Worm (Caenorhabditis elegans) whole organism, L2 larva: ENCODE measurements around the gene ins-13.

Experiments used
- C34F6.9 ChIP-seq: fragments of 150-350 bp; optimal IDR thresholded peaks from 2 replicates; lab custom pipeline; 2014; ENCODE audit warnings: missing biosample characterization, missing genetic modification characterization
- F13H6.1 ChIP-seq: sonication (generic microtip); optimal IDR thresholded peaks from 2 replicates; lab custom pipeline; 2016; ENCODE audit warnings: missing genetic modification characterization, missing compliant biosample characterization
- R02D3.7 ChIP-seq: fragments of 150-350 bp; optimal IDR thresholded peaks from 2 replicates; lab custom pipeline; 2014; ENCODE audit warnings: missing biosample characterization, missing genetic modification characterization
- Y55F3AM.14 ChIP-seq: fragments of 200-800 bp; sonication (Bioruptor generic); optimal IDR thresholded peaks from 2 replicates; lab custom pipeline; 2018; ENCODE audit warnings: mild to moderate bottlenecking, missing genetic modification characterization, missing compliant biosample characterization
- ZK546.5 ChIP-seq: sonication (generic microtip); optimal IDR thresholded peaks from 2 replicates; lab custom pipeline; 2017; ENCODE audit warnings: missing biosample characterization, missing genetic modification characterization
- alr-1 ChIP-seq: fragments of 150-350 bp; optimal IDR thresholded peaks from 2 replicates; lab custom pipeline; 2014; ENCODE audit warnings: missing biosample characterization, missing genetic modification characterization
- aly-2 ChIP-seq: fragments of 150-350 bp; optimal IDR thresholded peaks from 2 replicates; lab custom pipeline; 2014; ENCODE audit warnings: missing biosample characterization, missing genetic modification characterization
- ama-1 ChIP-seq: fragments of 150-350 bp; optimal IDR thresholded peaks from 2 replicates; lab custom pipeline; 2018; ENCODE audit warnings: inconsistent platforms
- blmp-1 ChIP-seq: sonication (generic microtip); optimal IDR thresholded peaks from 2 replicates; lab custom pipeline; 2017; ENCODE audit warnings: missing genetic modification characterization, mild to moderate bottlenecking, missing compliant biosample characterization, antibody characterized with exemption, moderate library complexity; ENCODE audit not compliant: insufficient read depth
- ceh-16 ChIP-seq: fragments of 150-350 bp; optimal IDR thresholded peaks from 2 replicates; lab custom pipeline; 2014; ENCODE audit warnings: missing biosample characterization, missing genetic modification characterization
- ceh-82 ChIP-seq: fragments of 150-350 bp; optimal IDR thresholded peaks from 2 replicates; lab custom pipeline; 2014; ENCODE audit warnings: missing biosample characterization, missing genetic modification characterization
- crh-2 ChIP-seq: sonication (generic microtip); optimal IDR thresholded peaks from 2 replicates; lab custom pipeline; 2017; ENCODE audit warnings: missing biosample characterization, missing genetic modification characterization
- dmd-4 ChIP-seq: sonication (generic microtip); optimal IDR thresholded peaks from 2 replicates; lab custom pipeline; 2017; ENCODE audit warnings: missing biosample characterization, missing genetic modification characterization
- egl-27 ChIP-seq: sonication (generic microtip); optimal IDR thresholded peaks from 3 replicates; lab custom pipeline; 2017; ENCODE audit warnings: missing biosample characterization, missing genetic modification reagents, missing genetic modification characterization
- elt-1 ChIP-seq: fragments of 150-350 bp; optimal IDR thresholded peaks from 2 replicates; lab custom pipeline; 2014; ENCODE audit warnings: missing biosample characterization, missing genetic modification characterization
- elt-3 ChIP-seq: sonication (generic microtip); optimal IDR thresholded peaks from 2 replicates; lab custom pipeline; 2017; ENCODE audit warnings: missing biosample characterization, missing genetic modification characterization
- fos-1 ChIP-seq: fragments of 150-350 bp; optimal IDR thresholded peaks from 2 replicates; lab custom pipeline; 2014; ENCODE audit warnings: missing biosample characterization, missing genetic modification characterization
- gmeb-1 ChIP-seq: fragments of 150-350 bp; optimal IDR thresholded peaks from 2 replicates; lab custom pipeline; 2014; ENCODE audit warnings: missing biosample characterization, missing genetic modification characterization
- lin-11 ChIP-seq: fragments of 150-350 bp; sonication (generic microtip); optimal IDR thresholded peaks from 2 replicates; lab custom pipeline; 2014; ENCODE audit warnings: missing biosample characterization, missing genetic modification characterization, inconsistent platforms, mixed read lengths
- lin-13 ChIP-seq: fragments of 150-350 bp; optimal IDR thresholded peaks from 2 replicates; lab custom pipeline; 2014; ENCODE audit warnings: missing biosample characterization, missing genetic modification reagents, missing genetic modification characterization
- lin-39 ChIP-seq: fragments of 150-350 bp; optimal IDR thresholded peaks from 2 replicates; lab custom pipeline; 2014; ENCODE audit warnings: missing biosample characterization, missing genetic modification reagents, missing genetic modification characterization
- lsy-2 ChIP-seq, 2 experiments: fragments of 150-350 bp in 1 of 2; sonication (generic microtip) in 1 of 2; optimal IDR thresholded peaks; 2 replicates each; lab custom pipeline; 2014 to 2017; ENCODE audit warnings: missing biosample characterization in 2 of 2, missing genetic modification characterization in 2 of 2
- mab-5 ChIP-seq: fragments of 150-350 bp; optimal IDR thresholded peaks from 2 replicates; lab custom pipeline; 2014; ENCODE audit warnings: missing biosample characterization, missing genetic modification characterization
- mbf-1 ChIP-seq: sonication (generic microtip); optimal IDR thresholded peaks from 2 replicates; lab custom pipeline; 2017; ENCODE audit warnings: missing biosample characterization, missing genetic modification characterization
- mdl-1 ChIP-seq, 2 experiments: fragments of 150-350 bp in 1 of 2; sonication (generic microtip) in 1 of 2; optimal IDR thresholded peaks; 2 replicates each; lab custom pipeline; 2017; ENCODE audit warnings: missing biosample characterization in 2 of 2, missing genetic modification characterization in 2 of 2
- nhr-10 ChIP-seq: sonication (generic microtip); optimal IDR thresholded peaks from 2 replicates; lab custom pipeline; 2017; ENCODE audit warnings: missing biosample characterization, missing genetic modification characterization
- nhr-11 ChIP-seq: fragments of 150-350 bp; optimal IDR thresholded peaks from 2 replicates; lab custom pipeline; 2014; ENCODE audit warnings: missing biosample characterization, missing genetic modification characterization
- nhr-12 ChIP-seq: fragments of 150-350 bp; optimal IDR thresholded peaks from 2 replicates; lab custom pipeline; 2014; ENCODE audit warnings: missing biosample characterization, missing genetic modification characterization
- nhr-129 ChIP-seq: fragments of 150-350 bp; optimal IDR thresholded peaks from 2 replicates; lab custom pipeline; 2014; ENCODE audit warnings: missing biosample characterization, missing genetic modification characterization
- nhr-21 ChIP-seq: fragments of 150-350 bp; optimal IDR thresholded peaks from 2 replicates; lab custom pipeline; 2014; ENCODE audit warnings: missing biosample characterization, missing genetic modification characterization
- nhr-23 ChIP-seq: fragments of 150-350 bp; optimal IDR thresholded peaks from 2 replicates; lab custom pipeline; 2014; ENCODE audit warnings: missing biosample characterization, missing genetic modification reagents, missing genetic modification characterization
- nhr-237 ChIP-seq: fragments of 150-350 bp; optimal IDR thresholded peaks from 2 replicates; lab custom pipeline; 2014; ENCODE audit warnings: missing biosample characterization, missing genetic modification characterization
- nhr-25 ChIP-seq: fragments of 150-350 bp; sonication (generic microtip); optimal IDR thresholded peaks from 3 replicates; lab custom pipeline; 2014; ENCODE audit warnings: missing biosample characterization, missing genetic modification characterization
- nhr-6 ChIP-seq: fragments of 150-350 bp; optimal IDR thresholded peaks from 2 replicates; lab custom pipeline; 2014; ENCODE audit warnings: missing biosample characterization, missing genetic modification characterization
- nhr-77 ChIP-seq: fragments of 150-350 bp; optimal IDR thresholded peaks from 2 replicates; lab custom pipeline; 2014; ENCODE audit warnings: missing biosample characterization, missing genetic modification characterization
- peb-1 ChIP-seq: fragments of 150-350 bp; optimal IDR thresholded peaks from 2 replicates; lab custom pipeline; 2014; ENCODE audit warnings: missing biosample characterization, missing genetic modification characterization
- sem-4 ChIP-seq: fragments of 150-350 bp; optimal IDR thresholded peaks from 2 replicates; lab custom pipeline; 2014; ENCODE audit warnings: missing biosample characterization, missing genetic modification reagents, missing genetic modification characterization
- skn-1 ChIP-seq: sonication (generic microtip); optimal IDR thresholded peaks from 2 replicates; lab custom pipeline; 2017; ENCODE audit warnings: missing biosample characterization, missing genetic modification characterization
- sma-9 ChIP-seq, 2 experiments: fragments of 150-350 bp in 1 of 2; sonication (generic microtip) in 1 of 2; optimal IDR thresholded peaks; 2 replicates each; lab custom pipeline; 2014 to 2016; ENCODE audit warnings: missing genetic modification characterization in 2 of 2, mild to moderate bottlenecking in 1 of 2, missing biosample characterization in 1 of 2, missing compliant biosample characterization in 1 of 2, missing genetic modification reagents in 1 of 2, moderate library complexity in 1 of 2
- snpc-4 ChIP-seq: fragments of 150-350 bp; optimal IDR thresholded peaks from 2 replicates; lab custom pipeline; 2014; ENCODE audit warnings: missing biosample characterization, missing genetic modification characterization
- unc-39 ChIP-seq: fragments of 150-350 bp; optimal IDR thresholded peaks from 2 replicates; lab custom pipeline; 2014; ENCODE audit warnings: missing biosample characterization, missing genetic modification characterization
- unc-55 ChIP-seq: fragments of 150-350 bp; sonication (generic microtip); optimal IDR thresholded peaks from 3 replicates; lab custom pipeline; 2014; ENCODE audit warnings: missing biosample characterization, missing genetic modification reagents, missing genetic modification characterization
- unc-62 ChIP-seq: fragments of 150-350 bp; optimal IDR thresholded peaks from 2 replicates; lab custom pipeline; 2014; ENCODE audit warnings: missing biosample characterization, missing genetic modification reagents, missing genetic modification characterization
- zag-1 ChIP-seq: fragments of 150-350 bp; optimal IDR thresholded peaks from 2 replicates; lab custom pipeline; 2014; ENCODE audit warnings: missing biosample characterization, missing genetic modification characterization
- ztf-1 ChIP-seq: fragments of 200-800 bp; sonication (Bioruptor generic); conservative IDR thresholded peaks from 2 replicates; pipeline ENCODE4 v1.3.6; 2022; ENCODE audit warnings: missing genetic modification characterization, missing compliant biosample characterization
- ztf-11 ChIP-seq: sonication (generic microtip); optimal IDR thresholded peaks from 2 replicates; lab custom pipeline; 2017; ENCODE audit warnings: missing biosample characterization, missing genetic modification characterization
- ztf-4 ChIP-seq: fragments of 150-350 bp; optimal IDR thresholded peaks from 2 replicates; lab custom pipeline; 2014; ENCODE audit warnings: missing biosample characterization, missing genetic modification characterization

ins-13 gene

DNA sequence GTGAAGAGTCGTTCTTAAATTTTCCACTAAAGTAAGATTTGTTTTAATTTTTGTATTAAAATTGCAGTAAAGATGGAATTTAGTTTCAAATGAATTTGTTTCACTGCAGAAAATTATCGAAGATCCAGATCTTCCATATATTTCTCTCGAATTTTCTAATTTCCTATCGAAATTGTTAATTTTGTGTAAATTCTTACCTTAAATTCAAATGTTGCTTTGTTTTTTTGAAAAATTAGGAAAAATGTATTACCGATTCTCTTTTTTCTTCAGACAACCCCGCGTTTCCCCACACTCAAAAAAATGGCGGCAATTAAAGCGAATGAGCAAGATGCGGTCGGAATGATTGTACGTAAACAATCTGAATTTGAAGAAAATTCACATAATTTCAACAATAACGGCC is 5.1 kb upstream of the ins-13 start, which contains the start of gene C17C3.6:
Gene C17C3.6, plus strand, starts transcription at position 301 of the 400 bp plus-strand sequence.
- TF ChIP-seq ztf-1 (GFP tag; lab: Robert Waterston, UW) (no peak), nhr-77 (no peak), nhr-6 (no peak), F13H6.1 (no peak), elt-1 (no peak), unc-62 (GFP tag; lab: Kevin White, UChicago) (no peak), elt-3 (tag; lab: Kevin White, UChicago) (no peak), nhr-12 (tag; lab: Kevin White, UChicago) (no peak), mbf-1 (no peak), nhr-237 (tag; lab: Kevin White, UChicago) (no peak), mdl-1 (tag; optimal IDR thresholded peaks at IDR 0.05; lab: Kevin White, UChicago) (no peak), unc-39 (tag; lab: Kevin White, UChicago) (no peak), nhr-25 (no peak), sma-9 (GFP tag; optimal IDR thresholded peaks at IDR 0.05; lab: Kevin White, UChicago) (no peak), sma-9 (tag; optimal IDR thresholded peaks at IDR 0.05; lab: Kevin White, UChicago) (no peak), aly-2 (tag; lab: Kevin White, UChicago) (no peak), fos-1 (tag; lab: Kevin White, UChicago) (no peak), unc-55 (GFP tag; lab: Kevin White, UChicago) (no peak), zag-1 (no peak)

DNA sequence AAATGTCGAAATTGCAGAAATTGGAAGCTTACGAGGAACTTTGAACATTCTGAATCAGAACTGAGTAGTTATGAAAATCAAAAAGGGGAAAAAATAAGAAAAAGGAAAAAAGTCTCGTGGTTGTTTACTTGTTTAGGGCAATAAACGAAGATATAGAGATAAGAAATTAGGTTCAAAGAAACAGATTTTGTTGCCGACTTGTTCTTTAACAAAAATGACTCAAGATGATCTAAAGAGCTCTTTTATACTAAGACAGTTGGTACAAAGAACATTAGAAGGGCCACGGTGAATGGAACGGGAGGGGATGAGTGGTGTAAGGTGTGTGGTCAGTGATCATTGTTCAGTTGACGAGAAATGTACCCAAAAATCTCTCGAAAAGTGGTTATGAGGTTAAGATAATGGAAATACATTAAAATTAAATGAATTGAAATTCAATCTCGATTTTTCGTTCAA is 2.8 kb upstream of the ins-13 start, which contains the start of gene acdh-2:
Gene acdh-2, minus strand, starts transcription at position 51 of the 453 bp plus-strand sequence.
- no peak for TF ChIP-seq nhr-11
- no peak for TF ChIP-seq nhr-10
- TF ChIP-seq blmp-1 (tag; lab: Kevin White, UChicago), result no peak
- no peak for TF ChIP-seq unc-39 (tag; lab: Kevin White, UChicago)
- TF ChIP-seq zag-1, result no peak
- TF ChIP-seq ceh-82 (tag; lab: Kevin White, UChicago), result no peak

DNA sequence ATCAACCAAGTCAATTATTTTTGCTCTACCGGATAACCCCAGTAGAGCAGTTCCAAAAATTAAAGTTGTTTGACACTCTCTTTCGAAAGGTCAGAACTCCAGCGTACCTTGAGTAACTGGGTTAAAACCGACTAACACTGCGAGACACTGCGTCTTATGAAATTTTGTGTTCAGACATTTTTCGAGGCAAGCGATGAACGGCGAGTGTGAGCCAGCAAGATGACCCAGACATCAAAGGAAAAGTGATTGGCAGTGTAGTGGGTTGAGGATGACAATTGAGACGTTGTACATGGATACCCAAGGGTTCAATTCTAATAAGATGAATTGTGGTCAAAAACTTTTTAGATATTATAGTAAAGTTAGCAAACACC is 534 bp downstream of the ins-13 start:
- TF ChIP-seq ceh-82 (tag; lab: Kevin White, UChicago) (no peak), ZK546.5 (tag; lab: Kevin White, UChicago) (no peak), nhr-237 (tag; lab: Kevin White, UChicago) (no peak), nhr-6 (peak; percentile 16), Y55F3AM.14 (no peak), unc-62 (GFP tag; lab: Kevin White, UChicago) (no peak), crh-2 (tag; lab: Kevin White, UChicago) (peak; percentile 60), sma-9 (GFP tag; optimal IDR thresholded peaks at IDR 0.05; lab: Kevin White, UChicago) (peak; percentile 76), sma-9 (tag; optimal IDR thresholded peaks at IDR 0.05; lab: Kevin White, UChicago) (no peak), nhr-10 (peak; percentile 15), unc-39 (tag; lab: Kevin White, UChicago) (no peak), F13H6.1 (no peak), C34F6.9 (tag; lab: Kevin White, UChicago) (no peak), lin-39 (tag; lab: Kevin White, UChicago) (no peak), egl-27 (no peak), nhr-11 (no peak), mdl-1 (tag; optimal IDR thresholded peaks at IDR 0.05; lab: Kevin White, UChicago) (no peak), skn-1 (tag; lab: Kevin White, UChicago) (no peak), R02D3.7 (tag; lab: Kevin White, UChicago) (no peak), fos-1 (tag; lab: Kevin White, UChicago) (peak; percentile 11), nhr-12 (tag; lab: Kevin White, UChicago) (no peak), sem-4 (tag; lab: Kevin White, UChicago) (no peak), peb-1 (tag; lab: Kevin White, UChicago) (no peak), nhr-21 (tag; lab: Kevin White, UChicago) (peak; percentile 85), nhr-77 (peak; percentile 6), blmp-1 (tag; lab: Kevin White, UChicago) (no peak), elt-3 (tag; lab: Kevin White, UChicago) (no peak), mbf-1 (no peak), aly-2 (tag; lab: Kevin White, UChicago) (no peak), alr-1 (tag; lab: Kevin White, UChicago) (no peak), ztf-1 (GFP tag; lab: Robert Waterston, UW) (no peak), elt-1 (no peak), mab-5 (tag; lab: Kevin White, UChicago) (no peak), lsy-2 (tag; optimal IDR thresholded peaks at IDR 0.05; lab: Kevin White, UChicago) (peak in 1 of 2 experiments; percentile 73), ceh-16 (tag; lab: Kevin White, UChicago) (no peak), gmeb-1 (peak; percentile 66), nhr-25 (no peak), dmd-4 (tag; lab: Kevin White, UChicago) (no peak), snpc-4 (tag; lab: Kevin White, UChicago) (peak; percentile 98), unc-55 (GFP tag; lab: Kevin White, UChicago) (no peak), ztf-11 (tag; lab: Kevin White, UChicago) (no peak), lin-11 (tag; lab: Kevin White, UChicago) (no peak), nhr-23 (tag; lab: Kevin White, UChicago) (no peak), lin-13 (GFP tag; lab: Kevin White, UChicago) (peak; percentile 27), ama-1 (lab: Kevin White, UChicago) (peak; percentile 93), ztf-4 (no peak), zag-1 (no peak), nhr-129 (tag; lab: Kevin White, UChicago) (peak; percentile 89)
